Worm (Caenorhabditis elegans) whole organism, L2 larva: ENCODE data around the gene lip-1.

Experiments used
- ZK546.5 ChIP-seq: sonication (generic microtip); optimal IDR thresholded peaks from 2 replicates; lab custom pipeline; 2017; ENCODE audit warnings: missing biosample characterization, missing genetic modification characterization
- ama-1 ChIP-seq: fragments of 150-350 bp; optimal IDR thresholded peaks from 2 replicates; lab custom pipeline; 2018; ENCODE audit warnings: inconsistent platforms
- elt-1 ChIP-seq: fragments of 150-350 bp; optimal IDR thresholded peaks from 2 replicates; lab custom pipeline; 2014; ENCODE audit warnings: missing biosample characterization, missing genetic modification characterization
- lin-13 ChIP-seq: fragments of 150-350 bp; optimal IDR thresholded peaks from 2 replicates; lab custom pipeline; 2014; ENCODE audit warnings: missing biosample characterization, missing genetic modification reagents, missing genetic modification characterization
- lsy-2 ChIP-seq, 2 experiments: fragments of 150-350 bp in 1 of 2; sonication (generic microtip) in 1 of 2; optimal IDR thresholded peaks; 2 replicates each; lab custom pipeline; 2014 to 2017; ENCODE audit warnings: missing biosample characterization in 2 of 2, missing genetic modification characterization in 2 of 2
- mdl-1 ChIP-seq, 2 experiments: fragments of 150-350 bp in 1 of 2; sonication (generic microtip) in 1 of 2; optimal IDR thresholded peaks; 2 replicates each; lab custom pipeline; 2017; ENCODE audit warnings: missing biosample characterization in 2 of 2, missing genetic modification characterization in 2 of 2
- nhr-12 ChIP-seq: fragments of 150-350 bp; optimal IDR thresholded peaks from 2 replicates; lab custom pipeline; 2014; ENCODE audit warnings: missing biosample characterization, missing genetic modification characterization
- nhr-237 ChIP-seq: fragments of 150-350 bp; optimal IDR thresholded peaks from 2 replicates; lab custom pipeline; 2014; ENCODE audit warnings: missing biosample characterization, missing genetic modification characterization
- snpc-4 ChIP-seq: fragments of 150-350 bp; optimal IDR thresholded peaks from 2 replicates; lab custom pipeline; 2014; ENCODE audit warnings: missing biosample characterization, missing genetic modification characterization
- zag-1 ChIP-seq: fragments of 150-350 bp; optimal IDR thresholded peaks from 2 replicates; lab custom pipeline; 2014; ENCODE audit warnings: missing biosample characterization, missing genetic modification characterization
- ztf-11 ChIP-seq: sonication (generic microtip); optimal IDR thresholded peaks from 2 replicates; lab custom pipeline; 2017; ENCODE audit warnings: missing biosample characterization, missing genetic modification characterization

DNA sequence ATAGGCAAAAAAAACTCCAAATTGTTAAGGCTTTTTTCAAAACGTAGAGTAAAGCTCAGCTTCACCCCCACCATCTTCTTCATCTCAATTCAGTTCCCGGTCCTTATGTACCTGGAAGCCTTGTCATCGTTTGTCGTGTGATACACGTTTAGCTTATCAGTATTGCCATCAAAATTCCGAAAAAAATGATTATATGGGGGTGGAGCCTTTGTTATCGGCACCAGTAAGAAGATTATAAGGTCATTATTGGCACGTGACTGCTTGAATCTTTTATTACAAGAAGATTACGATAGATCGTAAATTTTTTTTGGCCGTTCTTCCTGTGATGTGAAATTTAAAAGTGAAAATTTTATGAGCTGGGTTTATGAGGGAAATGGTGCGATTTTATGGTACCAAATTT, 37.7 kb downstream of the lip-1 start:
- TF ChIP-seq nhr-12 (tag; lab: Kevin White, UChicago) (no peak), snpc-4 (tag; lab: Kevin White, UChicago) (no peak), lsy-2 (tag; optimal IDR thresholded peaks at IDR 0.05; lab: Kevin White, UChicago) (no peak), zag-1 (tag; lab: Kevin White, UChicago) (no peak), ZK546.5 (tag; lab: Kevin White, UChicago) (no peak), elt-1 (tag; lab: Kevin White, UChicago) (no peak), nhr-237 (tag; lab: Kevin White, UChicago) (no peak), ama-1 (no peak), lin-13 (no peak), mdl-1 (tag; optimal IDR thresholded peaks at IDR 0.05; lab: Kevin White, UChicago) (no peak), ztf-11 (tag; lab: Kevin White, UChicago) (no peak)
